Worm (Caenorhabditis elegans): ENCODE results near the gene F56C9.3.

The F56C9.3 gene

DNA sequence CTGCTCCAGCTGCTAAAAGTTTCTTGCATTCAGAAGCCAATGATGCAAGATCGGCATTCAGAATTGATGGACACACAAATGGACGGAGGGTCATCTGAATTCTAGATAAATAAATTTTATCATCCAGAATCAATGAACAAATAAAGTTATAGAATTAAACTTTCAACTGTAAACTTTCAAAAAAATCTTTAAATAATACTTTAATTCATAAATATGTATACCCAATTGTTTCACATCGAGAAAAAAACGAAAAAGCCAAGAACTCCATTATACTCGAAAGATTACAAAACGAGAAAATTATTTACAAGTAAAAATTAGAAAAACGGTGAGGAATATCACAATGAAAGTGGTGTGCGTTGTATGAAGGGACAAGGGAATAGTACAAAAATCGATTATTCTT is 36.0 kb downstream of the F56C9.3 start, which contains the start of gene F08F8.7:
Gene F08F8.7 (minus strand): TSS at position 101 of the 400 bp plus-strand sequence.
- TF ChIP-seq lin-39 (tag; optimal IDR thresholded peaks at IDR 0.05) (no peak), lsy-12 (tag; optimal IDR thresholded peaks at IDR 0.05) (no peak), elt-3 (tag; optimal IDR thresholded peaks at IDR 0.05) (no peak), nhr-11 (tag; optimal IDR thresholded peaks at IDR 0.05) (no peak)

DNA sequence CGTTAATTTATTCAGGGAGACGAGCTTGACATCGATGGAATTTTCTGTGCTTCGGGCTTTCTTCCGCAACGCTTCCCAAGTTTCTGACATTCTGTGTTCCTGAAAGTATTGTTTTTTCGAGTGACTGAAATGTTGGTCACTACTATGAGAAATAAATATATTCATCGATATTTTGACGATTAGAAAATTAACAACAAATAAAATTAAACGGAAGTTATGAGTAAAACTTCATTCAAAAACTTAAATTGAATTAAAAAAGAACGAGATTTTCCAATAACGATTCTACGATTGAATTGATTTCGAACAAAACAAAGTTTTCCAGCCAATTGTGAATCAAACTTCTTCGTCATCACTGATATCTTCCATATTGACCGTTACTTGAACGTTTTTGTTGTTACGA is 38.0 kb downstream of the F56C9.3 start, which contains the start of gene gos-28:
Gene gos-28 (minus strand): TSS at position 101 of the 400 bp plus-strand sequence.
- TF ChIP-seq nhr-12 (tag; optimal IDR thresholded peaks at IDR 0.05), result no peak
- no peak for TF ChIP-seq nfya-1 (tag; optimal IDR thresholded peaks at IDR 0.05; ENCODE audit: insufficient read depth)
- no peak for TF ChIP-seq ama-1 (optimal IDR thresholded peaks at IDR 0.05)
- no peak for TF ChIP-seq tbx-2 (tag; optimal IDR thresholded peaks at IDR 0.05)
- no peak for TF ChIP-seq unc-39 (tag; optimal IDR thresholded peaks at IDR 0.05)
- TF ChIP-seq elt-3 (tag; optimal IDR thresholded peaks at IDR 0.05), result no peak
- no peak for TF ChIP-seq nhr-237 (tag; optimal IDR thresholded peaks at IDR 0.05)
- no peak for TF ChIP-seq jun-1 (tag; optimal IDR thresholded peaks at IDR 0.05)

DNA sequence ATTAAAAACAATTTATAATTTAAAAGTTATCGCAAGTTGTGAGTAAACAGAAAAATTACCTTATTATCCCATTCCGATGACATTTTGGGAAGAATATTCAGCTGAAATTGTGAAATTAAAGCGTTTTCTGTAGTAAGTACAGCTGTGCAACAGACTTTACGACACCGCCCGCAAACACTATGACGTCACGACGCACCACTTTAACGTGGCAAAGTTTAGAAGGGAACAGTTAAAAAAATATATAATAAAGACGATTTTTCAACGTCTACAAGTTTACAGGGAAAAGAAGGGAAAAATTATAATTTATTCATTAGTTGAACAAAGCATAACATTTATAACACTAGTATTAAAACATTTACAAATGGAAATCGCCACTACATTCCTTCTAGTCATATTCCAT is 42.8 kb downstream of the F56C9.3 start, which contains the start of gene F08F8.9:
Gene F08F8.9 (minus strand): TSS at position 101 of the 400 bp plus-strand sequence.
- TF ChIP-seq nhr-237 (tag; optimal IDR thresholded peaks at IDR 0.05), result no peak
- TF ChIP-seq nhr-28 (tag; optimal IDR thresholded peaks at IDR 0.05), result no peak
- TF ChIP-seq ceh-16 (tag; optimal IDR thresholded peaks at IDR 0.05), result no peak
- no peak for TF ChIP-seq tbx-2 (tag; optimal IDR thresholded peaks at IDR 0.05)
- TF ChIP-seq elt-2 (tag; optimal IDR thresholded peaks at IDR 0.05), result peak; percentile 1
- TF ChIP-seq elt-1 (tag; optimal IDR thresholded peaks at IDR 0.05), result no peak
- peak; percentile 4 for TF ChIP-seq pha-4 (tag; optimal IDR thresholded peaks at IDR 0.05)
- no peak for TF ChIP-seq egl-27 (tag; optimal IDR thresholded peaks at IDR 0.05)

DNA sequence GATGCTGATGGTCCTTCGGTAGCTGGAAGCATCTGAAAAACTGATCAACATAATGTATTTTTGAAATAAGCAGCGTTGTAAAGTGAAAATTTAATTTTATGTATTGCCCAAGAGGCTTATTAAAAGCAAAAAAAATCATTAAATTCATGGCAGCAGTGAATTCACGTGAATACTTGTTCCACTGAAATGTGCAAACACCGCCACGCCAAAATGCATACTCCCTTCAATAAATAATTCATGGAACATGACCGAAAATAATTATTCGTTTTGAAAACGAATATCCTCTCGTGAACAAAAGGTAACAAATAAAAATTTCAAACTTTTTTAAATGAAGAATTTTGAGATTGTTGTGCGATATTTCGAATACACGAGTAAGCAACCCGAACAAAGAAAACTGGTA is 46.3 kb downstream of the F56C9.3 start, which contains the start of gene F08F8.10:
Gene F08F8.10 (minus strand): TSS at position 38 of the 400 bp plus-strand sequence.
- TF ChIP-seq ZK546.5 (tag; optimal IDR thresholded peaks at IDR 0.05) (no peak), snpc-4 (tag; optimal IDR thresholded peaks at IDR 0.05) (peak; percentile 47), pha-4 (tag; optimal IDR thresholded peaks at IDR 0.05) (peak; percentile 63), nhr-25 (tag; optimal IDR thresholded peaks at IDR 0.05) (peak; percentile 18), nhr-67 (tag; optimal IDR thresholded peaks at IDR 0.05) (no peak), nhr-12 (tag; optimal IDR thresholded peaks at IDR 0.05) (no peak), fkh-2 (tag; optimal IDR thresholded peaks at IDR 0.05) (no peak), hmg-11 (tag; optimal IDR thresholded peaks at IDR 0.05) (peak; percentile 27), egl-5 (tag; optimal IDR thresholded peaks at IDR 0.05) (peak; percentile 35), nfya-1 (tag; optimal IDR thresholded peaks at IDR 0.05; ENCODE audit: insufficient read depth) (peak; percentile 33), nhr-76 (tag; optimal IDR thresholded peaks at IDR 0.05) (no peak)

DNA sequence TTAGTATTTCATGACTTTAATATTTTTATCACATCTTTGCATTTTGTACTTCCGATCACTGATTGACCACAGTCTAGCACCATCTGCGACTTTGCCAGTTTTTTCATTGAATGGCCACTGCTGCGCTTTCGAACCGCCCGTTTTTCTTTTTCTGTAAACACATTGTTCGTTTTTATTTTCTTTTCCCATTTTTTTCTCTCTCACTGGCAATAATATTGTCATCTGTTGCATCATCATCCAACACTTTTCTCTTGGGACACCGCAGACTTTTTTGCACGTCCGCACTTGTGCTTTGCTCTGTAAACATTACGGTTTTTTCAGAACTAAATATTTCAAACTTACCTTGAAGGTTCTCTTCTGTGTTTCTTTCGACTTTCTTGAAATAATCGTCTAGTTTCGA is 47.5 kb downstream of the F56C9.3 start:
- TF ChIP-seq unc-39 (tag; optimal IDR thresholded peaks at IDR 0.05), result no peak
- no peak for TF ChIP-seq skn-1 (tag; optimal IDR thresholded peaks at IDR 0.05)
- TF ChIP-seq aly-2 (tag; optimal IDR thresholded peaks at IDR 0.05), result no peak
- no peak for TF ChIP-seq ZK546.5 (tag; optimal IDR thresholded peaks at IDR 0.05)
- TF ChIP-seq ceh-16 (tag; optimal IDR thresholded peaks at IDR 0.05), result no peak
- peak; percentile 8 for TF ChIP-seq nfya-1 (tag; optimal IDR thresholded peaks at IDR 0.05; ENCODE audit: insufficient read depth)
- TF ChIP-seq sea-2 (GFP tag; optimal IDR thresholded peaks at IDR 0.05), result no peak
- peak; percentile 82 for TF ChIP-seq pha-4 (tag; optimal IDR thresholded peaks at IDR 0.05)
- TF ChIP-seq fkh-2 (tag; optimal IDR thresholded peaks at IDR 0.05), result no peak
- no peak for TF ChIP-seq elt-1 (tag; optimal IDR thresholded peaks at IDR 0.05)
- TF ChIP-seq ceh-82 (tag; optimal IDR thresholded peaks at IDR 0.05), result no peak
- no peak for TF ChIP-seq nhr-11 (tag; optimal IDR thresholded peaks at IDR 0.05)
- no peak for TF ChIP-seq ama-1 (optimal IDR thresholded peaks at IDR 0.05)
- no peak for TF ChIP-seq fkh-10 (GFP tag; optimal IDR thresholded peaks at IDR 0.05)

DNA sequence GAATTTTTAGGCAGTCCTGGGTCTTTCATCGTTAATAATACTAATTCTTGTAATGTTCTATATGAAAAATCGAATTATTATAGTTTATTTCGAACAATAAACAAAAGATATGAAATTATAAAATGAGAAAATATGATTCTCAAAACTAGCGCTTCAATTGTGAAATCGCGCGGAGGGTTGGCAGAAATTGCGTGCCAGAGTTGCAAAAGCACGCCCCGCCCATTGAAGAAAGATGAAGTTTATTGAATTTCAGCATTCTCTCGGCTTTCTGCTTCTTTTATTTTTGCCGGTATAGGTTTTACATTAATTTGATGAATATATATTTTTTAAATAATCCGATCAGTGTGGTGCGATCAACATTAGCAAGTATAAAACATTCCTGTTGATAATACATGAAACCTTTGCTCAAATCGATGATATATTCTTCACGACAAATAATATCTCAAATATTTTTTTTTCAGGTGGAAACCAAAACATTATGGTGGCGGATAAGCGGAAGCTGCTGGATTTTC is 48.0 kb downstream of the F56C9.3 start, which contains the start of the genes eco-1 and hmgr-1:
Gene eco-1 (minus strand): TSS at position 59 of the 512 bp plus-strand sequence.
Gene hmgr-1 (plus strand): TSS at position 462 of the 512 bp plus-strand sequence.
- peak; percentile 26 for TF ChIP-seq nhr-43 (tag; optimal IDR thresholded peaks at IDR 0.05; ENCODE audit: poor library complexity, severe bottlenecking)
- no peak for TF ChIP-seq nhr-28 (tag; optimal IDR thresholded peaks at IDR 0.05)
- peak; percentile 35 for TF ChIP-seq lin-15B (tag; optimal IDR thresholded peaks at IDR 0.05)
- no peak for TF ChIP-seq egl-5 (tag; optimal IDR thresholded peaks at IDR 0.05)
- no peak for TF ChIP-seq nhr-25 (tag; optimal IDR thresholded peaks at IDR 0.05)
- peak; percentile 4 for TF ChIP-seq snpc-4 (tag; optimal IDR thresholded peaks at IDR 0.05)
- peak; percentile 55 for TF ChIP-seq nfya-1 (tag; optimal IDR thresholded peaks at IDR 0.05; ENCODE audit: insufficient read depth)
- peak; percentile 41 for TF ChIP-seq lin-39 (tag; optimal IDR thresholded peaks at IDR 0.05)
- peak; percentile 13 for TF ChIP-seq nhr-23 (tag; optimal IDR thresholded peaks at IDR 0.05)
- TF ChIP-seq hmg-11 (tag; optimal IDR thresholded peaks at IDR 0.05), result peak; percentile 52
- no peak for TF ChIP-seq nhr-76 (tag; optimal IDR thresholded peaks at IDR 0.05)
